Worm (Caenorhabditis elegans): ENCODE data around the gene K02D3.2.

DNA sequence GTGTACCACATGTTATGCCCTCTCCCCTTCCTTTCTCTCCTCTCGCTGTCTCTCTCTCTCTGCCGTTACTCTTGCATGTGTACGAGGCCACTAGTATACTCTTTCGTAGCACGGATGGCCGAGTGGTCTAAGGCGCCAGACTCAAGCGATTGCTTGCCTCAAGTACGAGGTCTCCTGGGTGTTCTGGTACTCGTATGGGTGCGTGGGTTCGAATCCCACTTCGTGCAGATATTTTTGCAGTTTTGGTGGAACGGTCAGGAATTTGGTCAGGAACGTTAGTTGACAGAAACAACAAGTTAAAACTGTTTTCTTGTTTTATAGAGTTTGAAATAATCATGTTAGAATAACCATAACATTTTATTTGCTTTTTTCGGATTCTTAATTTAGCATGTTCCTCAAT is 46.4 kb downstream of the K02D3.2 start:
- TF ChIP-seq scrt-1 (GFP tag; IDR thresholded peaks at IDR 0.05), result peak; percentile 100
- TF ChIP-seq ama-1 (optimal IDR thresholded peaks at IDR 0.05), result no peak
- TF ChIP-seq aly-1 (tag; optimal IDR thresholded peaks at IDR 0.05), result peak; percentile 99
- TF ChIP-seq hnd-1 (tag; optimal IDR thresholded peaks at IDR 0.05), result peak; percentile 96
- TF ChIP-seq ceh-13 (GFP tag; optimal IDR thresholded peaks at IDR 0.05), result peak; percentile 99
- TF ChIP-seq flt-1 (GFP tag; IDR thresholded peaks at IDR 0.05), result peak; percentile 99
- peak; percentile 99 for TF ChIP-seq pes-1 (GFP tag; IDR thresholded peaks at IDR 0.05)
- TF ChIP-seq ets-7 (tag; optimal IDR thresholded peaks at IDR 0.05), result peak; percentile 97
- peak; percentile 100 for TF ChIP-seq sea-1 (GFP tag; conservative IDR thresholded peaks at IDR 0.05)
- peak; percentile 100 for TF ChIP-seq F13C5.2 (tag; optimal IDR thresholded peaks at IDR 0.05)
- peak; percentile 99 for TF ChIP-seq tbx-11 (GFP tag; IDR thresholded peaks at IDR 0.05)
- TF ChIP-seq tbx-37 (GFP tag; conservative IDR thresholded peaks at IDR 0.05), result peak; percentile 99

All from whole organism, early embryonic.